Fruit fly (Drosophila melanogaster) whole organism, embryonic: ENCODE measurements around the gene crol.

ENCODE experiments used
- Asciz ChIP-seq: fragments of 200-800 bp; sonication (Bioruptor generic); optimal IDR thresholded peaks from 2 replicates; lab custom pipeline; 2017; ENCODE audit warnings: missing biosample characterization, mild to moderate bottlenecking, missing genetic modification characterization, missing genetic modification reagents
- Atf6 ChIP-seq: fragments of 200-800 bp; sonication (Bioruptor generic); IDR thresholded peaks from 2 replicates; pipeline ENCODE4 v1.3.6; 2022; ENCODE audit warnings: missing biosample characterization, missing genetic modification characterization
- CG10431 ChIP-seq: fragments of 200-800 bp; sonication (Bioruptor generic); optimal IDR thresholded peaks from 3 replicates; lab custom pipeline; 2018; ENCODE audit warnings: missing biosample characterization, mild to moderate bottlenecking, missing genetic modification characterization
- CG12155 ChIP-seq: fragments of 200-800 bp; sonication (Bioruptor generic); optimal IDR thresholded peaks from 3 replicates; lab custom pipeline; 2016; ENCODE audit warnings: missing biosample characterization, missing genetic modification characterization
- CG13123 ChIP-seq: fragments of 200-800 bp; sonication (Bioruptor generic); optimal IDR thresholded peaks from 2 replicates; lab custom pipeline; 2016; ENCODE audit warnings: missing biosample characterization, missing genetic modification characterization
- CG13624 ChIP-seq: fragments of 200-800 bp; sonication (Bioruptor generic); optimal IDR thresholded peaks from 2 replicates; lab custom pipeline; 2016; ENCODE audit warnings: missing biosample characterization, missing genetic modification characterization
- CG1603 ChIP-seq: fragments of 200-800 bp; sonication (Bioruptor generic); optimal IDR thresholded peaks from 2 replicates; lab custom pipeline; 2019; ENCODE audit warnings: missing biosample characterization, mild to moderate bottlenecking, missing genetic modification characterization, moderate library complexity
- CG16815 ChIP-seq: fragments of 200-800 bp; sonication (Bioruptor generic); optimal IDR thresholded peaks from 3 replicates; lab custom pipeline; 2017; ENCODE audit warnings: missing biosample characterization, mild to moderate bottlenecking, missing genetic modification characterization
- CG17802 ChIP-seq: fragments of 200-800 bp; sonication (Bioruptor generic); optimal IDR thresholded peaks from 2 replicates; lab custom pipeline; 2018; ENCODE audit warnings: missing biosample characterization, mild to moderate bottlenecking, missing genetic modification characterization, moderate library complexity
- CG2116 ChIP-seq: fragments of 200-800 bp; sonication (Bioruptor generic); optimal IDR thresholded peaks from 3 replicates; lab custom pipeline; 2018; ENCODE audit warnings: missing biosample characterization, mild to moderate bottlenecking, missing genetic modification characterization
- CG2120 ChIP-seq: fragments of 200-800 bp; sonication (Bioruptor generic); optimal IDR thresholded peaks from 3 replicates; lab custom pipeline; 2016; ENCODE audit warnings: missing biosample characterization, missing genetic modification characterization
- CG31441 ChIP-seq: fragments of 200-800 bp; sonication (Bioruptor generic); IDR thresholded peaks from 2 replicates; pipeline ENCODE4 v1.3.6; 2022; ENCODE audit warnings: missing biosample characterization, missing genetic modification characterization
- CG32767 ChIP-seq: fragments of 200-800 bp; sonication (Bioruptor generic); IDR thresholded peaks from 2 replicates; pipeline ENCODE4 v1.3.6; 2022; ENCODE audit warnings: missing biosample characterization, missing genetic modification characterization
- CG7839 ChIP-seq: fragments of 200-800 bp; sonication (Bioruptor generic); optimal IDR thresholded peaks from 3 replicates; lab custom pipeline; 2018; ENCODE audit warnings: missing biosample characterization, mild to moderate bottlenecking, missing genetic modification characterization, moderate library complexity
- CG7963 ChIP-seq: fragments of 200-800 bp; sonication (Bioruptor generic); IDR thresholded peaks from 3 replicates; pipeline ENCODE4 v1.3.6; 2022; ENCODE audit warnings: missing biosample characterization, missing genetic modification characterization; ENCODE audit not compliant: partially characterized antibody
- CG8478 ChIP-seq: fragments of >200 bp; optimal IDR thresholded peaks from 2 replicates; lab custom pipeline; 2018
- CG8765 ChIP-seq: fragments of 200-800 bp; sonication (Bioruptor generic); IDR thresholded peaks from 2 replicates; pipeline ENCODE4 v1.3.6; 2022; ENCODE audit warnings: missing biosample characterization, missing genetic modification characterization
- CrebB ChIP-seq: fragments of 200-800 bp; sonication (Bioruptor generic); optimal IDR thresholded peaks from 3 replicates; lab custom pipeline; 2018; ENCODE audit warnings: missing biosample characterization, mild to moderate bottlenecking, missing genetic modification characterization
- D ChIP-seq, 2 experiments: fragments of 200-800 bp in 1 of 2; fragments of >200 bp in 1 of 2; sonication (Bioruptor generic) in 1 of 2; optimal IDR thresholded peaks; 2 replicates in 1 of 2; 3 replicates in 1 of 2; lab custom pipeline; 2017; ENCODE audit warnings: mild to moderate bottlenecking in 1 of 2, missing biosample characterization in 1 of 2, missing genetic modification characterization in 1 of 2, missing genetic modification reagents in 1 of 2
- Gsc ChIP-seq: fragments of 200-800 bp; sonication (Bioruptor generic); IDR thresholded peaks from 2 replicates; pipeline ENCODE4 v1.3.6; 2022; ENCODE audit warnings: missing biosample characterization, missing genetic modification characterization
- HLH3B ChIP-seq: fragments of 200-800 bp; sonication (Bioruptor generic); IDR thresholded peaks from 2 replicates; pipeline ENCODE4 v1.3.6; 2022; ENCODE audit warnings: missing biosample characterization, missing genetic modification characterization
- Sox100B ChIP-seq: fragments of 200-800 bp; sonication (Bioruptor generic); optimal IDR thresholded peaks from 3 replicates; lab custom pipeline; 2018; ENCODE audit warnings: missing biosample characterization, mild to moderate bottlenecking, missing genetic modification characterization
- Sry-δ ChIP-seq: fragments of 200-800 bp; sonication (Bioruptor generic); optimal IDR thresholded peaks from 2 replicates; lab custom pipeline; 2016; ENCODE audit warnings: missing biosample characterization, missing genetic modification characterization
- Ssrp ChIP-seq: fragments of 200-800 bp; sonication (Bioruptor generic); optimal IDR thresholded peaks from 2 replicates; lab custom pipeline; 2018; ENCODE audit warnings: missing biosample characterization, mild to moderate bottlenecking, missing genetic modification characterization, moderate library complexity
- bigmax ChIP-seq: fragments of 200-800 bp; sonication (Bioruptor generic); optimal IDR thresholded peaks from 2 replicates; lab custom pipeline; 2018; ENCODE audit warnings: missing biosample characterization, mild to moderate bottlenecking, missing genetic modification characterization
- br ChIP-seq: fragments of >200 bp; optimal IDR thresholded peaks from 2 replicates; lab custom pipeline; 2017
- cato ChIP-seq: fragments of 200-800 bp; sonication (Bioruptor generic); optimal IDR thresholded peaks from 2 replicates; lab custom pipeline; 2016; ENCODE audit warnings: missing biosample characterization, missing genetic modification characterization, borderline replicate concordance
- chn ChIP-seq: fragments of 200-800 bp; sonication (Bioruptor generic); optimal IDR thresholded peaks from 2 replicates; lab custom pipeline; 2016; ENCODE audit warnings: missing biosample characterization, missing genetic modification characterization
- ci ChIP-seq: fragments of 200-800 bp; sonication (Bioruptor generic); IDR thresholded peaks from 3 replicates; pipeline ENCODE4 v1.3.6; 2022; ENCODE audit warnings: missing biosample characterization, missing genetic modification characterization
- croc ChIP-seq: fragments of 200-800 bp; sonication (Bioruptor generic); conservative IDR thresholded peaks from 3 replicates; pipeline ENCODE4 v1.3.6; 2022; ENCODE audit warnings: missing biosample characterization, missing genetic modification characterization
- emc ChIP-seq: fragments of 200-800 bp; sonication (Bioruptor generic); optimal IDR thresholded peaks from 2 replicates; lab custom pipeline; 2016; ENCODE audit warnings: missing biosample characterization, missing genetic modification characterization
- fd3F ChIP-seq: fragments of 200-800 bp; sonication (Bioruptor generic); optimal IDR thresholded peaks from 2 replicates; lab custom pipeline; 2018; ENCODE audit warnings: missing biosample characterization, mild to moderate bottlenecking, missing genetic modification characterization, moderate library complexity
- fd64A ChIP-seq: fragments of 200-800 bp; sonication (Bioruptor generic); optimal IDR thresholded peaks from 3 replicates; lab custom pipeline; 2018; ENCODE audit warnings: missing biosample characterization, mild to moderate bottlenecking, missing genetic modification characterization
- fru ChIP-seq: fragments of >200 bp; optimal IDR thresholded peaks from 2 replicates; lab custom pipeline; 2017
- gce ChIP-seq: fragments of 200-800 bp; sonication (Bioruptor generic); IDR thresholded peaks from 3 replicates; pipeline ENCODE4 v1.3.6; 2022; ENCODE audit warnings: missing biosample characterization, missing genetic modification characterization
- grau ChIP-seq: fragments of 200-800 bp; optimal IDR thresholded peaks from 3 replicates; lab custom pipeline; 2019; ENCODE audit warnings: missing biosample characterization, mild to moderate bottlenecking, missing genetic modification characterization, moderate library complexity
- gsb ChIP-seq: fragments of 200-800 bp; sonication (Bioruptor generic); IDR thresholded peaks from 2 replicates; pipeline ENCODE4 v1.3.6; 2022; ENCODE audit warnings: missing biosample characterization, missing genetic modification characterization
- her ChIP-seq: fragments of 200-800 bp; sonication (Bioruptor generic); optimal IDR thresholded peaks from 2 replicates; lab custom pipeline; 2016; ENCODE audit warnings: missing biosample characterization, missing genetic modification characterization
- lilli ChIP-seq: fragments of 200-800 bp; sonication (Bioruptor generic); optimal IDR thresholded peaks from 3 replicates; lab custom pipeline; 2016; ENCODE audit warnings: missing biosample characterization, missing genetic modification characterization
- lov ChIP-seq, 2 experiments: fragments of 200-800 bp in 1 of 2; fragments of >200 bp in 1 of 2; sonication (Bioruptor generic) in 1 of 2; IDR thresholded peaks in 1 of 2; optimal IDR thresholded peaks in 1 of 2; 2 replicates in 1 of 2; 3 replicates in 1 of 2; pipeline versions ENCODE4 v1.3.6 to Lab custom; 2017 to 2022; ENCODE audit warnings: missing biosample characterization in 1 of 2, missing genetic modification characterization in 1 of 2
- maf-S ChIP-seq: fragments of 200-800 bp; sonication (Bioruptor generic); optimal IDR thresholded peaks from 2 replicates; lab custom pipeline; 2016; ENCODE audit warnings: missing biosample characterization, missing genetic modification characterization
- oc ChIP-seq: fragments of 200-800 bp; sonication (Bioruptor generic); optimal IDR thresholded peaks from 2 replicates; lab custom pipeline; 2018; ENCODE audit warnings: missing biosample characterization, mild to moderate bottlenecking, missing genetic modification characterization, moderate library complexity
- pb ChIP-seq: fragments of 200-800 bp; sonication (Bioruptor generic); optimal IDR thresholded peaks from 3 replicates; lab custom pipeline; 2016; ENCODE audit warnings: missing biosample characterization, missing genetic modification characterization
- psq ChIP-seq: fragments of 200-800 bp; sonication (Bioruptor generic); optimal IDR thresholded peaks from 2 replicates; lab custom pipeline; 2017; ENCODE audit warnings: missing biosample characterization, missing genetic modification characterization
- pzg ChIP-seq: fragments of 200-800 bp; sonication (Bioruptor generic); optimal IDR thresholded peaks from 3 replicates; lab custom pipeline; 2018; ENCODE audit warnings: missing biosample characterization, mild to moderate bottlenecking, missing genetic modification characterization, moderate library complexity
- trh ChIP-seq: fragments of 200-800 bp; sonication (Bioruptor generic); optimal IDR thresholded peaks from 2 replicates; lab custom pipeline; 2016; ENCODE audit warnings: missing biosample characterization, missing genetic modification characterization
- vfl ChIP-seq: fragments of 200-800 bp; sonication (Bioruptor generic); optimal IDR thresholded peaks from 2 replicates; lab custom pipeline; 2016; ENCODE audit warnings: missing biosample characterization, missing genetic modification characterization
- z ChIP-seq: fragments of 200-800 bp; sonication (Bioruptor generic); IDR thresholded peaks from 3 replicates; pipeline ENCODE4 v1.3.6; 2022; ENCODE audit warnings: missing biosample characterization, missing genetic modification characterization
- zen ChIP-seq: fragments of 200-800 bp; sonication (Bioruptor generic); optimal IDR thresholded peaks from 3 replicates; lab custom pipeline; 2018; ENCODE audit warnings: missing biosample characterization, mild to moderate bottlenecking, missing genetic modification characterization, moderate library complexity

Gene crol

DNA sequence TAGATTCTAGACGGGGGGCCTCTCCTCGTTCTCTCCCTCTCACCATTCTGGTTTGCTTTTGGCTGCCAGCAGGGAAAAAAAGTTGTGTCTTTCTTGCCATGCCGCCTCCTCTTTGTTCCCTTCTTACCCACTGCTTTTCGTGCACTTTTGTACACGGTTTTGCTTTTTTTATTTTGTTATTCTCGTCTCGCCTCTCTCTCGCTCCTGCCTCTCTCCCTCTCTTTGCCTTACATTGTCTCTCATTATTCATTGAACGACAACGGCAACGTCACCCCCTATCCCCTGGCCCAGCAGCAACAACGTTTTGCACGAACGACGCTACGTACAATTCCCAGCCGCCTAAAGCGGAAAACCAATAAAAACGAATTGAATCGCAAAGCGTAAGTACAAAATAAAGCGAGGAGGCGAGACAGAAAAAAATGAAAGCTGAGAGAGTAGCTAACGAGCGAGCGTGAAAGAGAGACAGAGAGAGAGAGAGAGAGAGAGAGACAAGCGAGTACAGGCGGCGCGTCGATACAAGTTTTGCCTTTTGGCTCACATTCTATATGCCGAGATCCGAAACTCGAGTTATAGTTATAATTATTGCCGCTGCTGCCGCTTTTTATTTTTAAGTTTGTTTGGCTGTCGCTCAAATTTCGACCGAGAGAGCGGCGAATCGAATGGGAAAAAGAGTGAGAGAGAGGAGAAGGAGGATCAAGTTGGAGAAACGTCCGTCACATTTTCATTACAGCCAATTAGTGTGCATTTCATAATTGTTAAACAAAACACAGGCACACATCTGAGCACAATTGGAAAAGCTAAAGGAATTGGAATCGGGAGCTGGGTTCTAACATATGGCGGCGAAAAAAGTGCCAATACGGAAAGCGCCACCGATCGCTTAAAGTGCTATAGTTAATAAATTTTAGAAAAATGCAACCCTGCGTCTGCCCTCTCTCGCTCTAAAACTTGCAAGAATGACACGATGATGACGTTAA is 2.2 kb downstream of the crol start (continued):
- TF ChIP-seq CG2116 (GFP tag; lab: Kevin White, UChicago) (peak; percentile 90), CG12155 (GFP tag; lab: Kevin White, UChicago) (peak; percentile 15), zen (tag; lab: Kevin White, UChicago) (no peak), oc (tag; lab: Kevin White, UChicago) (no peak), CrebB (tag; lab: Kevin White, UChicago) (no peak), her (GFP tag; lab: Kevin White, UChicago) (no peak), CG8478 (peak; percentile 64), cato (no peak), CG10431 (GFP tag; lab: Kevin White, UChicago) (no peak), CG7839 (tag; lab: Kevin White, UChicago) (peak; percentile 2), Sry-δ (no peak), CG2120 (peak; percentile 3), Gsc (GFP tag; lab: Robert Waterston, UW) (no peak), emc (GFP tag; lab: Kevin White, UChicago) (no peak), CG8765 (GFP tag; lab: Robert Waterston, UW) (no peak), br (lab: Kevin White, UChicago) (no peak), CG16815 (GFP tag; lab: Kevin White, UChicago) (no peak), lilli (GFP tag; lab: Kevin White, UChicago) (no peak), Atf6 (GFP tag; lab: Robert Waterston, UW) (0 out of 2 replicates have a peak, but pooled peaks have one; percentile 12), CG32767 (GFP tag; lab: Robert Waterston, UW) (no peak), CG1603 (no peak), psq (GFP tag; lab: Kevin White, UChicago) (peak; percentile 98), bigmax (GFP tag; lab: Kevin White, UChicago) (no peak), CG31441 (no peak), chn (peak; percentile 22), gsb (GFP tag; lab: Robert Waterston, UW) (no peak), Asciz (no peak), fru (lab: Kevin White, UChicago) (no peak), pzg (GFP tag; lab: Kevin White, UChicago) (no peak), vfl (no peak), grau (tag; lab: Kevin White, UChicago) (no peak), Sox100B (GFP tag; lab: Kevin White, UChicago) (no peak), trh (no peak), CG13123 (GFP tag; lab: Kevin White, UChicago) (no peak), CG13624 (GFP tag; lab: Kevin White, UChicago) (peak; percentile 24), z (GFP tag; lab: Robert Waterston, UW) (peak; percentile 60; the same call in 2 of the 3 replicates), fd64A (GFP tag; lab: Kevin White, UChicago) (no peak), Ssrp (tag; lab: Kevin White, UChicago) (peak; percentile 18), ci (GFP tag; lab: Robert Waterston, UW) (peak; percentile 43; the same call in 1 of the 3 replicates), gce (GFP tag; lab: Robert Waterston, UW) (no peak), fd3F (GFP tag; lab: Kevin White, UChicago) (no peak), croc (GFP tag; lab: Robert Waterston, UW) (no peak), CG17802 (tag; lab: Kevin White, UChicago) (no peak), D (optimal IDR thresholded peaks at IDR 0.05; lab: Kevin White, UChicago) (no peak), D (GFP tag; optimal IDR thresholded peaks at IDR 0.05; lab: Kevin White, UChicago) (no peak), HLH3B (no peak), CG7963 (no peak), pb (no peak), lov (optimal IDR thresholded peaks at IDR 0.05; lab: Kevin White, UChicago) (no peak), lov (GFP tag; IDR thresholded peaks at IDR 0.05; lab: Robert Waterston, UW) (no peak), maf-S (GFP tag; lab: Kevin White, UChicago) (no peak)
